Fruit fly (Drosophila melanogaster): ENCODE data around the gene tim.
A peak's percentile ranks its signal among the peaks of the same experiment; 100 is the strongest.

Gene tim

dm6 chr2L:3478034-3478880 is 29.7 kb downstream of the tim start, which contains the start of gene Thor (continued):
- TF ChIP-seq CG17186 (GFP tag; optimal IDR thresholded peaks at IDR 0.05) (no peak), CG31224 (GFP tag; IDR thresholded peaks at IDR 0.05) (peak; percentile 55; the same call in 1 of the 2 replicates), Poxn (GFP tag; IDR thresholded peaks at IDR 0.05) (peak; percentile 31; the same call in 1 of the 2 replicates), CG18619 (GFP tag; optimal IDR thresholded peaks at IDR 0.05) (peak; percentile 67), YL-1 (GFP tag; optimal IDR thresholded peaks at IDR 0.05) (peak; percentile 76), CG8388 (GFP tag; optimal IDR thresholded peaks at IDR 0.05) (peak; percentile 24), CG13775 (GFP tag; optimal IDR thresholded peaks at IDR 0.05) (peak; percentile 46), twi (tag; optimal IDR thresholded peaks at IDR 0.05) (peak; percentile 0), B-H1 (GFP tag; IDR thresholded peaks at IDR 0.05) (peak; percentile 38; the same call in 1 of the 3 replicates), Drgx (GFP tag; IDR thresholded peaks at IDR 0.05) (peak; percentile 67), CG10147 (GFP tag; optimal IDR thresholded peaks at IDR 0.05) (peak; percentile 6), so (GFP tag; IDR thresholded peaks at IDR 0.05) (peak; percentile 78; the same call in 2 of the 3 replicates), ro (GFP tag; IDR thresholded peaks at IDR 0.05) (no peak), Fer3 (tag; optimal IDR thresholded peaks at IDR 0.05) (peak; percentile 74), pan (optimal IDR thresholded peaks at IDR 0.05) (no peak), pan (GFP tag; optimal IDR thresholded peaks at IDR 0.05 in 1 of 2, IDR thresholded peaks at IDR 0.05 in 1 of 2) (peak in 1 of 2 experiments; percentile 57), CG1792 (GFP tag; optimal IDR thresholded peaks at IDR 0.05) (peak; percentile 51), nom (GFP tag; optimal IDR thresholded peaks at IDR 0.05) (peak; percentile 68), CG6689 (GFP tag; IDR thresholded peaks at IDR 0.05) (no peak), CG15073 (GFP tag; optimal IDR thresholded peaks at IDR 0.05) (no peak), Hmr (GFP tag; optimal IDR thresholded peaks at IDR 0.05) (peak; percentile 87), CG2116 (GFP tag; optimal IDR thresholded peaks at IDR 0.05) (no peak), nau (GFP tag; optimal IDR thresholded peaks at IDR 0.05) (peak; percentile 71), Vsx1 (GFP tag; optimal IDR thresholded peaks at IDR 0.05) (peak; percentile 59), CG12769 (tag; optimal IDR thresholded peaks at IDR 0.05) (peak; percentile 82), CG7839 (tag; optimal IDR thresholded peaks at IDR 0.05) (peak; percentile 61), org-1 (GFP tag; optimal IDR thresholded peaks at IDR 0.05) (peak; percentile 70), Xbp1 (GFP tag; optimal IDR thresholded peaks at IDR 0.05) (peak; percentile 35), sr (GFP tag; IDR thresholded peaks at IDR 0.05) (peak; percentile 84), Awh (GFP tag; IDR thresholded peaks at IDR 0.05) (peak; percentile 87), Blimp-1 (GFP tag; optimal IDR thresholded peaks at IDR 0.05) (peak; percentile 58), CG31388 (GFP tag; optimal IDR thresholded peaks at IDR 0.05) (no peak), en (GFP tag; optimal IDR thresholded peaks at IDR 0.05) (peak; percentile 50), wor (GFP tag; IDR thresholded peaks at IDR 0.05) (no peak), onecut (GFP tag; IDR thresholded peaks at IDR 0.05) (peak; percentile 69), fu2 (GFP tag; optimal IDR thresholded peaks at IDR 0.05) (peak; percentile 29), CG10431 (GFP tag; optimal IDR thresholded peaks at IDR 0.05) (peak; percentile 84), klu (GFP tag; IDR thresholded peaks at IDR 0.05) (no peak), CG7963 (GFP tag; IDR thresholded peaks at IDR 0.05; ENCODE audit: partially characterized antibody) (no peak), CG6272 (GFP tag; IDR thresholded peaks at IDR 0.05) (no peak; the same call in 1 of the 2 replicates), run (tag; optimal IDR thresholded peaks at IDR 0.05) (no peak), pnt (GFP tag; optimal IDR thresholded peaks at IDR 0.05) (peak; percentile 26), CG30403 (GFP tag; optimal IDR thresholded peaks at IDR 0.05) (peak; percentile 26), CG7357 (GFP tag; IDR thresholded peaks at IDR 0.05) (no peak), Hmx (GFP tag; optimal IDR thresholded peaks at IDR 0.05) (no peak), sens (GFP tag) (peak; percentile 90), CG33557 (GFP tag; optimal IDR thresholded peaks at IDR 0.05) (peak; percentile 75), CG14710 (tag; optimal IDR thresholded peaks at IDR 0.05) (peak; percentile 25), ewg (GFP tag; optimal IDR thresholded peaks at IDR 0.05) (peak; percentile 42)
